Worm (Caenorhabditis elegans): ENCODE measurements around the gene fbxa-174.

Gene fbxa-174

ce11 chrV:17532686-17533085, 25.6 kb downstream of the fbxa-174 start, which contains the start of gene C18D4.3:
TSS of gene C18D4.3 (minus strand) at chrV:17532786.
- TF ChIP-seq mab-9 (GFP tag; IDR thresholded peaks at IDR 0.05) = no peak
- TF ChIP-seq nhr-90 (tag; optimal IDR thresholded peaks at IDR 0.05; ENCODE audit: poor library complexity) = no peak
- no peak for TF ChIP-seq jun-1 (tag; optimal IDR thresholded peaks at IDR 0.05)
- TF ChIP-seq ceh-8 (GFP tag; optimal IDR thresholded peaks at IDR 0.05) = no peak
- no peak for TF ChIP-seq mdl-1 (tag; optimal IDR thresholded peaks at IDR 0.05)
- TF ChIP-seq lir-3 (tag; optimal IDR thresholded peaks at IDR 0.05; ENCODE audit: poor library complexity) = no peak
- no peak for TF ChIP-seq ceh-82 (tag; optimal IDR thresholded peaks at IDR 0.05)
- TF ChIP-seq ztf-11 (tag; optimal IDR thresholded peaks at IDR 0.05) = no peak

DNA sequence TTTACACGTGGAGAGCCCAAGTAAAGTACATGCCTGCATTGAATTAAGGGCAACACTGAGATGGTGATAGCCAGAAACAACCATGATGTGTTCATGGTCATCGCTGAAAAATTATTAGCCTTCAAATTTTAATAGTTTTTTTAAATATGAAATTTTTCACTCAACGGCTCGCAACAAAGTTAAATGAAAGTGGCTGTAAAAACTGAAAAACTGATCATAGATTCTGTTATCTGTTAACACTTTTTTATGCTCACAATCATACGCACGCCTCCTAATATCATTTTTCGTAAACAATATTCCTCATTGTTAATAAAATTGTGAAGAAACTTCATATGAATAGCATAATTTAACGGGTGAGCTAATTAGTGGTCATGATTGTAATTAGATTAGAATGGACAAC, 26.9 kb downstream of the fbxa-174 start, which contains the start of gene C18D4.4:
Gene C18D4.4, minus strand, starts transcription at position 101 of the 400 bp plus-strand sequence.
- no peak for TF ChIP-seq tbx-2 (tag; optimal IDR thresholded peaks at IDR 0.05)
- TF ChIP-seq fos-1 (tag; optimal IDR thresholded peaks at IDR 0.05) = no peak
- no peak for TF ChIP-seq nhr-47 (tag; optimal IDR thresholded peaks at IDR 0.05)
- TF ChIP-seq lin-35 (GFP tag; optimal IDR thresholded peaks at IDR 0.05) = no peak
- no peak for TF ChIP-seq elt-3 (tag; optimal IDR thresholded peaks at IDR 0.05)
- TF ChIP-seq C16A3.4 (tag; optimal IDR thresholded peaks at IDR 0.05) = no peak
- TF ChIP-seq dpl-1 (GFP tag; optimal IDR thresholded peaks at IDR 0.05) = no peak
- TF ChIP-seq mab-9 (GFP tag; IDR thresholded peaks at IDR 0.05) = no peak
- TF ChIP-seq pqm-1 (tag; optimal IDR thresholded peaks at IDR 0.05) = no peak
- no peak for TF ChIP-seq nhr-12 (tag; optimal IDR thresholded peaks at IDR 0.05)
- no peak for TF ChIP-seq nhr-85 (tag)
- TF ChIP-seq unc-86 (tag; optimal IDR thresholded peaks at IDR 0.05) = no peak
- TF ChIP-seq ceh-82 (tag; optimal IDR thresholded peaks at IDR 0.05) = no peak

ce11 chrV:17530486-17530885, 27.8 kb downstream of the fbxa-174 start, which contains the start of gene C18D4.12:
TSS of gene C18D4.12 (minus strand) at chrV:17530586.
- TF ChIP-seq jun-1 (tag; optimal IDR thresholded peaks at IDR 0.05) (no peak), sox-4 (tag; optimal IDR thresholded peaks at IDR 0.05) (no peak), tlp-1 (tag; optimal IDR thresholded peaks at IDR 0.05) (no peak), ceh-8 (GFP tag; optimal IDR thresholded peaks at IDR 0.05) (no peak), C16A3.4 (tag; optimal IDR thresholded peaks at IDR 0.05) (no peak), vab-15 (tag; optimal IDR thresholded peaks at IDR 0.05) (no peak), dpl-1 (GFP tag; optimal IDR thresholded peaks at IDR 0.05) (no peak), egl-27 (tag; optimal IDR thresholded peaks at IDR 0.05) (no peak), ceh-90 (tag; optimal IDR thresholded peaks at IDR 0.05) (no peak), skn-1 (tag; optimal IDR thresholded peaks at IDR 0.05) (no peak), ztf-4 (tag; optimal IDR thresholded peaks at IDR 0.05) (no peak), xbp-1 (tag; optimal IDR thresholded peaks at IDR 0.05) (no peak), unc-130 (tag; optimal IDR thresholded peaks at IDR 0.05) (no peak), tbx-2 (tag; optimal IDR thresholded peaks at IDR 0.05) (no peak), grh-1 (GFP tag; IDR thresholded peaks at IDR 0.05) (no peak), alr-1 (tag; optimal IDR thresholded peaks at IDR 0.05; ENCODE audit: borderline replicate concordance) (no peak), pax-3 (tag; optimal IDR thresholded peaks at IDR 0.05) (no peak), lin-39 (tag; optimal IDR thresholded peaks at IDR 0.05) (no peak), mab-9 (GFP tag; IDR thresholded peaks at IDR 0.05) (no peak)

ce11 chrV:17527729-17528128, 30.5 kb downstream of the fbxa-174 start, which contains the start of gene srz-90:
TSS of gene srz-90 (plus strand) at chrV:17528029.
- TF ChIP-seq fkh-4 (tag; optimal IDR thresholded peaks at IDR 0.05; ENCODE audit: borderline replicate concordance) = no peak
- no peak for TF ChIP-seq isw-1 (GFP tag; IDR thresholded peaks at IDR 0.05)
- no peak for TF ChIP-seq unc-98 (GFP tag; IDR thresholded peaks at IDR 0.05)
- no peak for TF ChIP-seq egl-27 (tag; optimal IDR thresholded peaks at IDR 0.05)
- no peak for TF ChIP-seq hlh-4 (tag; optimal IDR thresholded peaks at IDR 0.05)
- TF ChIP-seq tbx-2 (tag; optimal IDR thresholded peaks at IDR 0.05) = no peak
- no peak for TF ChIP-seq elt-3 (tag; optimal IDR thresholded peaks at IDR 0.05)
- no peak for TF ChIP-seq fos-1 (tag; optimal IDR thresholded peaks at IDR 0.05)
- no peak for TF ChIP-seq aha-1 (tag; optimal IDR thresholded peaks at IDR 0.05)
- TF ChIP-seq vab-15 (tag; optimal IDR thresholded peaks at IDR 0.05) = no peak
- no peak for TF ChIP-seq lin-14 (GFP tag; optimal IDR thresholded peaks at IDR 0.05)
